Fruit fly (Drosophila melanogaster) whole organism, embryonic: ENCODE measurements around the gene ph-p.

Experiments
- BEAF-32 ChIP-seq: fragments of 200-800 bp; sonication (Bioruptor generic); optimal IDR thresholded peaks from 3 replicates; lab custom pipeline; 2017; ENCODE audit warnings: missing biosample characterization, missing genetic modification characterization, mild to moderate bottlenecking, moderate library complexity, missing genetic modification reagents
- Bteb2 ChIP-seq: fragments of 200-800 bp; sonication (Bioruptor generic); optimal IDR thresholded peaks from 2 replicates; lab custom pipeline; 2016; ENCODE audit warnings: missing biosample characterization, missing genetic modification characterization
- C15 ChIP-seq: fragments of 200-800 bp; sonication (Bioruptor generic); IDR thresholded peaks from 3 replicates; pipeline ENCODE4 v1.3.6; 2022; ENCODE audit warnings: missing biosample characterization, missing genetic modification characterization
- CG11085 ChIP-seq: fragments of 200-800 bp; sonication (Bioruptor generic); IDR thresholded peaks from 2 replicates; pipeline ENCODE4 v1.3.6; 2022; ENCODE audit warnings: missing biosample characterization, missing genetic modification characterization
- CG11560 ChIP-seq: fragments of 200-800 bp; sonication (Bioruptor generic); IDR thresholded peaks from 3 replicates; pipeline ENCODE4 v1.3.6; 2022; ENCODE audit warnings: missing biosample characterization, missing genetic modification characterization
- CG11723 ChIP-seq: fragments of 200-800 bp; sonication (Bioruptor generic); optimal IDR thresholded peaks from 2 replicates; lab custom pipeline; 2017; ENCODE audit warnings: missing biosample characterization, mild to moderate bottlenecking, missing genetic modification characterization
- CG14667 ChIP-seq: fragments of 200-800 bp; sonication (Bioruptor generic); IDR thresholded peaks from 2 replicates; pipeline ENCODE4 v1.3.6; 2022; ENCODE audit warnings: missing biosample characterization, missing genetic modification characterization
- CG1529 ChIP-seq: fragments of 200-800 bp; sonication (Bioruptor generic); optimal IDR thresholded peaks from 3 replicates; lab custom pipeline; 2018; ENCODE audit warnings: missing biosample characterization, missing genetic modification characterization
- CG15479 ChIP-seq: fragments of 200-800 bp; sonication (Bioruptor generic); optimal IDR thresholded peaks from 3 replicates; lab custom pipeline; 2019; ENCODE audit warnings: missing biosample characterization, mild to moderate bottlenecking, missing genetic modification characterization, moderate library complexity
- CG16779 ChIP-seq: fragments of 200-800 bp; sonication (Bioruptor generic); IDR thresholded peaks from 2 replicates; pipeline ENCODE4 v1.3.6; 2022; ENCODE audit warnings: missing biosample characterization, missing genetic modification characterization
- CG16813 ChIP-seq: fragments of 200-800 bp; sonication (Bioruptor generic); IDR thresholded peaks from 3 replicates; pipeline ENCODE4 v1.3.6; 2022; ENCODE audit warnings: missing biosample characterization, missing genetic modification characterization; ENCODE audit not compliant: partially characterized antibody
- CG17361 ChIP-seq: fragments of 200-800 bp; sonication (Bioruptor generic); IDR thresholded peaks from 3 replicates; pipeline ENCODE4 v1.3.6; 2022; ENCODE audit warnings: missing biosample characterization, missing genetic modification characterization
- CG18011 ChIP-seq: fragments of 200-800 bp; sonication (Bioruptor generic); optimal IDR thresholded peaks from 2 replicates; lab custom pipeline; 2017; ENCODE audit warnings: missing biosample characterization, missing genetic modification characterization, mild to moderate bottlenecking, moderate library complexity, missing genotype
- CG18476 ChIP-seq: fragments of 200-800 bp; sonication (Bioruptor generic); optimal IDR thresholded peaks from 2 replicates; lab custom pipeline; 2016; ENCODE audit warnings: missing biosample characterization, mild to moderate bottlenecking, missing genetic modification characterization
- CG2116 ChIP-seq: fragments of 200-800 bp; sonication (Bioruptor generic); optimal IDR thresholded peaks from 3 replicates; lab custom pipeline; 2018; ENCODE audit warnings: missing biosample characterization, mild to moderate bottlenecking, missing genetic modification characterization
- CG3838 ChIP-seq: fragments of 200-800 bp; sonication (Bioruptor generic); optimal IDR thresholded peaks from 3 replicates; lab custom pipeline; 2016; ENCODE audit warnings: missing biosample characterization, missing genetic modification characterization
- CG4707 ChIP-seq: fragments of 200-800 bp; sonication (Bioruptor generic); optimal IDR thresholded peaks from 2 replicates; lab custom pipeline; 2018; ENCODE audit warnings: missing biosample characterization, mild to moderate bottlenecking, missing genetic modification characterization, moderate library complexity
- CG6683 ChIP-seq: fragments of 200-800 bp; sonication (Bioruptor generic); optimal IDR thresholded peaks from 2 replicates; lab custom pipeline; 2017; ENCODE audit warnings: missing biosample characterization, mild to moderate bottlenecking, missing genetic modification characterization, missing genetic modification reagents
- CG7357 ChIP-seq: fragments of 200-800 bp; sonication (Bioruptor generic); IDR thresholded peaks from 3 replicates; pipeline ENCODE4 v1.3.6; 2022; ENCODE audit warnings: missing biosample characterization, missing genetic modification characterization
- CG7745 ChIP-seq: fragments of 200-800 bp; sonication (Bioruptor generic); optimal IDR thresholded peaks from 2 replicates; lab custom pipeline; 2018; ENCODE audit warnings: missing biosample characterization, mild to moderate bottlenecking, missing genetic modification characterization, moderate library complexity
- CG7839 ChIP-seq: fragments of 200-800 bp; sonication (Bioruptor generic); optimal IDR thresholded peaks from 3 replicates; lab custom pipeline; 2018; ENCODE audit warnings: missing biosample characterization, mild to moderate bottlenecking, missing genetic modification characterization, moderate library complexity
- CG9215 ChIP-seq: fragments of 200-800 bp; sonication (Bioruptor generic); IDR thresholded peaks from 2 replicates; pipeline ENCODE4 v1.3.6; 2022; ENCODE audit warnings: missing biosample characterization, missing genetic modification characterization
- CG9727 ChIP-seq: fragments of 200-800 bp; sonication (Bioruptor generic); optimal IDR thresholded peaks from 3 replicates; lab custom pipeline; 2017; ENCODE audit warnings: missing biosample characterization, mild to moderate bottlenecking, missing genetic modification characterization
- CG9797 ChIP-seq: fragments of 200-800 bp; sonication (Bioruptor generic); optimal IDR thresholded peaks from 3 replicates; lab custom pipeline; 2018; ENCODE audit warnings: missing biosample characterization, mild to moderate bottlenecking, missing genetic modification characterization
- CoRest ChIP-seq: fragments of 200-800 bp; sonication (Bioruptor generic); optimal IDR thresholded peaks from 3 replicates; lab custom pipeline; 2018; ENCODE audit warnings: missing biosample characterization, mild to moderate bottlenecking, missing genetic modification characterization, moderate library complexity
- Dek ChIP-seq: fragments of 200-800 bp; sonication (Bioruptor generic); optimal IDR thresholded peaks from 3 replicates; lab custom pipeline; 2019; ENCODE audit warnings: missing biosample characterization, mild to moderate bottlenecking, missing genetic modification characterization, moderate library complexity
- Dfd ChIP-seq, 2 experiments: fragments of >200 bp; optimal IDR thresholded peaks; 2 replicates each; lab custom pipeline; 2017; ENCODE audit warnings: missing biosample characterization in 2 of 2, missing genetic modification characterization in 2 of 2
- E2f2 ChIP-seq: fragments of 200-800 bp; sonication (Bioruptor generic); IDR thresholded peaks from 2 replicates; pipeline ENCODE4 v1.3.6; 2022; ENCODE audit warnings: missing biosample characterization, missing genetic modification characterization
- HHEX ChIP-seq: fragments of 200-800 bp; sonication (Bioruptor generic); optimal IDR thresholded peaks from 3 replicates; lab custom pipeline; 2017; ENCODE audit warnings: missing biosample characterization, mild to moderate bottlenecking, missing genetic modification characterization, missing genetic modification reagents
- Optix ChIP-seq: fragments of 200-800 bp; sonication (Bioruptor generic); IDR thresholded peaks from 3 replicates; pipeline ENCODE4 v1.3.6; 2022; ENCODE audit warnings: missing biosample characterization, missing genetic modification characterization
- Scr ChIP-seq: fragments of 200-800 bp; sonication (Bioruptor generic); IDR thresholded peaks from 2 replicates; pipeline ENCODE4 v1.3.6; 2022; ENCODE audit warnings: missing biosample characterization, missing genetic modification characterization; ENCODE audit not compliant: partially characterized antibody
- Sry-β ChIP-seq: fragments of 200-800 bp; sonication (Bioruptor generic); optimal IDR thresholded peaks from 2 replicates; lab custom pipeline; 2018; ENCODE audit warnings: missing biosample characterization, mild to moderate bottlenecking, missing genetic modification characterization, moderate library complexity
- Xbp1 ChIP-seq: fragments of 200-800 bp; sonication (Bioruptor generic); optimal IDR thresholded peaks from 3 replicates; lab custom pipeline; 2016; ENCODE audit warnings: missing biosample characterization, mild to moderate bottlenecking, missing genetic modification characterization
- Xrp1 ChIP-seq: fragments of 200-800 bp; sonication (Bioruptor generic); IDR thresholded peaks from 2 replicates; pipeline ENCODE4 v1.3.6; 2022; ENCODE audit warnings: missing biosample characterization, missing genetic modification characterization
- cad ChIP-seq: fragments of >200 bp; optimal IDR thresholded peaks from 2 replicates; lab custom pipeline; 2017; ENCODE audit warnings: missing biosample characterization, missing genetic modification characterization
- chm ChIP-seq: fragments of 200-800 bp; sonication (Bioruptor generic); IDR thresholded peaks from 2 replicates; pipeline ENCODE4 v1.3.6; 2022; ENCODE audit warnings: missing biosample characterization, missing genetic modification characterization
- croc ChIP-seq: fragments of 200-800 bp; sonication (Bioruptor generic); conservative IDR thresholded peaks from 3 replicates; pipeline ENCODE4 v1.3.6; 2022; ENCODE audit warnings: missing biosample characterization, missing genetic modification characterization
- danr ChIP-seq: fragments of 200-800 bp; sonication (Bioruptor generic); IDR thresholded peaks from 2 replicates; pipeline ENCODE4 v1.3.6; 2022; ENCODE audit warnings: missing biosample characterization, missing genetic modification characterization
- fd3F ChIP-seq: fragments of 200-800 bp; sonication (Bioruptor generic); optimal IDR thresholded peaks from 2 replicates; lab custom pipeline; 2018; ENCODE audit warnings: missing biosample characterization, mild to moderate bottlenecking, missing genetic modification characterization, moderate library complexity
- grau ChIP-seq: fragments of 200-800 bp; optimal IDR thresholded peaks from 3 replicates; lab custom pipeline; 2019; ENCODE audit warnings: missing biosample characterization, mild to moderate bottlenecking, missing genetic modification characterization, moderate library complexity
- ken ChIP-seq: fragments of 200-800 bp; sonication (Bioruptor generic); IDR thresholded peaks from 3 replicates; pipeline ENCODE4 v1.3.6; 2022; ENCODE audit warnings: missing biosample characterization, missing genetic modification characterization
- lov ChIP-seq, 2 experiments: fragments of 200-800 bp in 1 of 2; fragments of >200 bp in 1 of 2; sonication (Bioruptor generic) in 1 of 2; IDR thresholded peaks in 1 of 2; optimal IDR thresholded peaks in 1 of 2; 2 replicates in 1 of 2; 3 replicates in 1 of 2; pipeline versions ENCODE4 v1.3.6 to Lab custom; 2017 to 2022; ENCODE audit warnings: missing biosample characterization in 1 of 2, missing genetic modification characterization in 1 of 2
- prd ChIP-seq, 3 experiments: fragments of >200 bp in 2 of 3; fragments of 200-800 bp in 1 of 3; sonication (Bioruptor generic) in 1 of 3; optimal IDR thresholded peaks in 2 of 3; IDR thresholded peaks in 1 of 3; 2 replicates in 2 of 3; 3 replicates in 1 of 3; pipeline versions ENCODE4 v1.3.6 to Lab custom; 2017 to 2022; ENCODE audit warnings: missing biosample characterization in 1 of 3, missing genetic modification characterization in 1 of 3
- salm ChIP-seq: fragments of 200-800 bp; sonication (Bioruptor generic); optimal IDR thresholded peaks from 2 replicates; lab custom pipeline; 2018; ENCODE audit warnings: missing biosample characterization, mild to moderate bottlenecking, missing genetic modification characterization
- sens-2 ChIP-seq: fragments of 200-800 bp; sonication (Bioruptor generic); IDR thresholded peaks from 2 replicates; pipeline ENCODE4 v1.3.6; 2022; ENCODE audit warnings: missing biosample characterization, missing genetic modification characterization
- so ChIP-seq: fragments of 200-800 bp; sonication (Bioruptor generic); IDR thresholded peaks from 3 replicates; pipeline ENCODE4 v1.3.6; 2022; ENCODE audit warnings: missing biosample characterization, missing genetic modification characterization
- tll ChIP-seq, 2 experiments: fragments of 200-800 bp in 1 of 2; fragments of >200 bp in 1 of 2; sonication (Bioruptor generic) in 1 of 2; optimal IDR thresholded peaks; 2 replicates each; lab custom pipeline; 2017 to 2019; ENCODE audit warnings: missing biosample characterization in 2 of 2, missing genetic modification characterization in 2 of 2, mild to moderate bottlenecking in 1 of 2, moderate library complexity in 1 of 2
- wek ChIP-seq: fragments of 200-800 bp; sonication (Bioruptor generic); optimal IDR thresholded peaks from 3 replicates; lab custom pipeline; 2018; ENCODE audit warnings: missing biosample characterization, mild to moderate bottlenecking, missing genetic modification characterization, moderate library complexity

Gene ph-p

dm6 chrX:2134226-2134880 lies 3.8 kb downstream of the ph-p start (continued):
- TF ChIP-seq CG9797 (GFP tag; lab: Kevin White, UChicago) (no peak), Scr (no peak), CG18476 (GFP tag; lab: Kevin White, UChicago) (peak; percentile 55), CG16779 (no peak), CG4707 (GFP tag; lab: Kevin White, UChicago) (peak; percentile 48), Bteb2 (peak; percentile 36), prd (optimal IDR thresholded peaks at IDR 0.05; lab: Kevin White, UChicago) (no peak), prd (GFP tag; IDR thresholded peaks at IDR 0.05; lab: Robert Waterston, UW) (peak; percentile 78), CG14667 (GFP tag; lab: Robert Waterston, UW) (peak; percentile 56), E2f2 (GFP tag; lab: Robert Waterston, UW) (no peak), lov (optimal IDR thresholded peaks at IDR 0.05; lab: Kevin White, UChicago) (no peak), lov (GFP tag; IDR thresholded peaks at IDR 0.05; lab: Robert Waterston, UW) (no peak), CG17361 (GFP tag; lab: Robert Waterston, UW) (peak; percentile 62), wek (GFP tag; lab: Kevin White, UChicago) (peak; percentile 40), danr (GFP tag; lab: Robert Waterston, UW) (peak; percentile 44; the same call in 1 of the 2 replicates), CG11560 (tag; lab: Robert Waterston, UW) (no peak), CG7839 (tag; lab: Kevin White, UChicago) (peak; percentile 78), Xrp1 (GFP tag; lab: Robert Waterston, UW) (peak; percentile 74), CG15479 (GFP tag; lab: Kevin White, UChicago) (no peak), CG3838 (no peak), croc (GFP tag; lab: Robert Waterston, UW) (peak; percentile 68), Xbp1 (peak; percentile 68), cad (GFP tag; lab: Kevin White, UChicago) (no peak), CG11723 (GFP tag; lab: Kevin White, UChicago) (peak; percentile 42), HHEX (GFP tag; lab: Kevin White, UChicago) (peak; percentile 68), Optix (GFP tag; lab: Robert Waterston, UW) (peak; percentile 62; the same call in 2 of the 3 replicates), C15 (GFP tag; lab: Robert Waterston, UW) (no peak), fd3F (GFP tag; lab: Kevin White, UChicago) (peak; percentile 25), grau (tag; lab: Kevin White, UChicago) (peak; percentile 72), salm (tag; lab: Kevin White, UChicago) (peak; percentile 59), CG11085 (peak; percentile 24; the same call in 1 of the 2 replicates), CG2116 (peak; percentile 7), chm (GFP tag; lab: Robert Waterston, UW) (peak; percentile 38; the same call in 1 of the 2 replicates), so (GFP tag; lab: Robert Waterston, UW) (0 out of 3 replicates have a peak, but pooled peaks have one; percentile 35), CG7357 (peak; percentile 49; the same call in 1 of the 3 replicates), CG16813 (GFP tag; lab: Robert Waterston, UW) (no peak), CG9215 (no peak; the same call in 1 of the 2 replicates), ken (peak; percentile 48; the same call in 2 of the 3 replicates), CG6683 (peak; percentile 14), sens-2 (GFP tag; lab: Robert Waterston, UW) (no peak), CG1529 (GFP tag; lab: Kevin White, UChicago) (peak; percentile 66), CoRest (peak; percentile 68), CG7745 (no peak), Dek (tag; lab: Kevin White, UChicago) (peak; percentile 42), CG9727 (peak; percentile 64), Dfd (GFP tag; optimal IDR thresholded peaks at IDR 0.05; lab: Kevin White, UChicago) (no peak), tll (GFP tag; optimal IDR thresholded peaks at IDR 0.05; lab: Kevin White, UChicago) (no peak), BEAF-32 (no peak), CG18011 (GFP tag; lab: Kevin White, UChicago) (no peak), Sry-β (no peak)
